Worm (Caenorhabditis elegans) whole organism, L3 larva: ENCODE data around the gene srj-14.
"Not testable (repeated sequence)": the region's sequence is repeated elsewhere in the genome, so short reads cannot be mapped to it uniquely, and the experiment has no call there.

Experiments used
- R02D3.7 ChIP-seq: fragments of 150-350 bp; optimal IDR thresholded peaks from 2 replicates; lab custom pipeline; 2014; ENCODE audit warnings: missing biosample characterization, missing genetic modification characterization
- aly-2 ChIP-seq: fragments of 150-350 bp; optimal IDR thresholded peaks from 2 replicates; lab custom pipeline; 2014; ENCODE audit warnings: missing biosample characterization, missing genetic modification characterization
- ceh-16 ChIP-seq: sonication (generic microtip); optimal IDR thresholded peaks from 2 replicates; lab custom pipeline; 2017; ENCODE audit warnings: missing biosample characterization, missing genetic modification characterization
- ceh-28 ChIP-seq: fragments of 150-350 bp; optimal IDR thresholded peaks from 2 replicates; lab custom pipeline; 2014; ENCODE audit warnings: missing biosample characterization, missing genetic modification reagents, missing genetic modification characterization
- ceh-82 ChIP-seq: fragments of 150-350 bp; optimal IDR thresholded peaks from 2 replicates; lab custom pipeline; 2014; ENCODE audit warnings: missing biosample characterization, missing genetic modification characterization
- daf-12 ChIP-seq: fragments of 150-350 bp; optimal IDR thresholded peaks from 2 replicates; lab custom pipeline; 2014; ENCODE audit warnings: missing biosample characterization, missing genetic modification reagents, missing genetic modification characterization
- egl-27 ChIP-seq: sonication (generic microtip); optimal IDR thresholded peaks from 4 replicates; lab custom pipeline; 2017; ENCODE audit warnings: missing biosample characterization, missing genetic modification reagents, missing genetic modification characterization
- egl-5 ChIP-seq: fragments of 150-350 bp; optimal IDR thresholded peaks from 2 replicates; lab custom pipeline; 2017; ENCODE audit warnings: missing biosample characterization, missing genetic modification reagents, missing genetic modification characterization, inconsistent platforms
- elt-2 ChIP-seq: sonication (generic microtip); optimal IDR thresholded peaks from 2 replicates; lab custom pipeline; 2016; ENCODE audit warnings: missing genetic modification reagents, mild to moderate bottlenecking, missing genetic modification characterization, missing compliant biosample characterization
- elt-3 ChIP-seq, 3 experiments: fragments of 150-350 bp in 1 of 3; sonication (generic microtip) in 2 of 3; optimal IDR thresholded peaks; 2 replicates in 2 of 3; 4 replicates in 1 of 3; lab custom pipeline; 2014 to 2017; ENCODE audit warnings: missing biosample characterization in 3 of 3, missing genetic modification characterization in 3 of 3
- eor-1 ChIP-seq, 2 experiments: fragments of 150-350 bp; optimal IDR thresholded peaks; 2 replicates each; lab custom pipeline; 2014 to 2018; ENCODE audit warnings: missing biosample characterization in 2 of 2, missing genetic modification characterization in 2 of 2
- fkh-10 ChIP-seq: sonication (generic microtip); optimal IDR thresholded peaks from 2 replicates; lab custom pipeline; 2017; ENCODE audit warnings: missing biosample characterization, missing genetic modification reagents, missing genetic modification characterization
- fkh-2 ChIP-seq: fragments of 150-350 bp; optimal IDR thresholded peaks from 2 replicates; lab custom pipeline; 2014; ENCODE audit warnings: missing biosample characterization, missing genetic modification reagents, missing genetic modification characterization
- fos-1 ChIP-seq: fragments of 150-350 bp; optimal IDR thresholded peaks from 2 replicates; lab custom pipeline; 2014; ENCODE audit warnings: missing biosample characterization, missing genetic modification characterization
- hmg-11 ChIP-seq: sonication (generic microtip); optimal IDR thresholded peaks from 2 replicates; lab custom pipeline; 2016; ENCODE audit warnings: missing genetic modification characterization, missing compliant biosample characterization
- lin-15B ChIP-seq: fragments of 150-350 bp; optimal IDR thresholded peaks from 2 replicates; lab custom pipeline; 2014; ENCODE audit warnings: missing biosample characterization, missing genetic modification characterization
- lin-39 ChIP-seq: fragments of 150-350 bp; optimal IDR thresholded peaks from 2 replicates; lab custom pipeline; 2018; ENCODE audit warnings: missing biosample characterization, missing genetic modification reagents, missing genetic modification characterization
- lsy-12 ChIP-seq: sonication (generic microtip); optimal IDR thresholded peaks from 2 replicates; lab custom pipeline; 2016; ENCODE audit warnings: mild to moderate bottlenecking, missing genetic modification characterization, missing compliant biosample characterization
- mdl-1 ChIP-seq: fragments of 150-350 bp; optimal IDR thresholded peaks from 2 replicates; lab custom pipeline; 2014; ENCODE audit warnings: missing biosample characterization, missing genetic modification characterization
- mml-1 ChIP-seq: fragments of 150-350 bp; sonication (generic microtip); optimal IDR thresholded peaks from 3 replicates; lab custom pipeline; 2014; ENCODE audit warnings: missing biosample characterization, missing genetic modification characterization
- nhr-11 ChIP-seq: fragments of 150-350 bp; optimal IDR thresholded peaks from 2 replicates; lab custom pipeline; 2014; ENCODE audit warnings: missing biosample characterization, missing genetic modification characterization
- nhr-12 ChIP-seq: fragments of 150-350 bp; optimal IDR thresholded peaks from 2 replicates; lab custom pipeline; 2014; ENCODE audit warnings: missing biosample characterization, missing genetic modification characterization
- nhr-237 ChIP-seq: fragments of 150-350 bp; optimal IDR thresholded peaks from 2 replicates; lab custom pipeline; 2014; ENCODE audit warnings: missing biosample characterization, missing genetic modification characterization
- nhr-28 ChIP-seq: fragments of 150-350 bp; optimal IDR thresholded peaks from 2 replicates; lab custom pipeline; 2014; ENCODE audit warnings: missing biosample characterization, missing genetic modification characterization
- nhr-43 ChIP-seq: sonication (generic microtip); optimal IDR thresholded peaks from 2 replicates; lab custom pipeline; 2016; ENCODE audit warnings: mild to moderate bottlenecking, missing genetic modification characterization, missing compliant biosample characterization; ENCODE audit not compliant: poor library complexity, severe bottlenecking
- nhr-67 ChIP-seq: fragments of 150-350 bp; optimal IDR thresholded peaks from 2 replicates; lab custom pipeline; 2014; ENCODE audit warnings: missing biosample characterization, missing genetic modification characterization
- nhr-77 ChIP-seq: fragments of 150-350 bp; optimal IDR thresholded peaks from 2 replicates; lab custom pipeline; 2014; ENCODE audit warnings: missing biosample characterization, missing genetic modification characterization
- pha-4 ChIP-seq: fragments of 150-350 bp; optimal IDR thresholded peaks from 2 replicates; lab custom pipeline; 2014; ENCODE audit warnings: missing biosample characterization, missing genetic modification reagents, missing genetic modification characterization
- pqm-1 ChIP-seq: fragments of 150-350 bp; optimal IDR thresholded peaks from 2 replicates; lab custom pipeline; 2017; ENCODE audit warnings: missing biosample characterization, missing genetic modification characterization, inconsistent platforms
- sea-2 ChIP-seq: fragments of 150-350 bp; sonication (generic microtip); optimal IDR thresholded peaks from 4 replicates; lab custom pipeline; 2014; ENCODE audit warnings: missing biosample characterization, missing genetic modification reagents, missing genetic modification characterization
- snpc-4 ChIP-seq: fragments of 150-350 bp; optimal IDR thresholded peaks from 2 replicates; lab custom pipeline; 2014; ENCODE audit warnings: missing biosample characterization, missing genetic modification characterization
- tbx-2 ChIP-seq: sonication (generic microtip); optimal IDR thresholded peaks from 2 replicates; lab custom pipeline; 2016; ENCODE audit warnings: mild to moderate bottlenecking, missing genetic modification characterization, missing compliant biosample characterization
- unc-62 ChIP-seq: fragments of 150-350 bp; sonication (generic microtip); optimal IDR thresholded peaks from 4 replicates; lab custom pipeline; 2014; ENCODE audit warnings: missing biosample characterization, missing genetic modification reagents, missing genetic modification characterization
- zag-1 ChIP-seq: fragments of 150-350 bp; optimal IDR thresholded peaks from 2 replicates; lab custom pipeline; 2014; ENCODE audit warnings: missing biosample characterization, missing genetic modification characterization
- ztf-11 ChIP-seq: fragments of 150-350 bp; optimal IDR thresholded peaks from 2 replicates; lab custom pipeline; 2014; ENCODE audit warnings: missing biosample characterization, missing genetic modification characterization

The srj-14 gene

DNA sequence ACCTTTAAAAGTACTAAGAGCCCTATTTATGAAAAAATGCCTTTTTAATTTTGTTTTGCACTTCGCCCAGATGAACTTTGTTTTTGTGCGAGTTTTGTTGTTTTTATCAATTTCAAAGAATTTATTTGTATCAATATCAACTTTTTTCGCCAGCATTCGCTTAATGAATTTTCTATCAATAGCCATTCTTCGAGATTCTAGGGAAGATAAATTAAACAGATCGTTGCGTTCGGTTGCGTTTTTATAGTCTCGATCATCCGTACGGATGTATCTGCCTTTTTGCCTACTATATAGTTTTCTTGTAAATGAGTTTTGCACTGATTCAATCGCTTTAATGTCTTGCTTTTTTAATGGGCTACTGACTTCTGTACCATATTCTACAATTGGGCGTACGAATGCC, 24.0 kb upstream of the srj-14 start, which contains the start of gene nhr-147:
Gene nhr-147 (plus strand): TSS at position 301 of the 400 bp plus-strand sequence.
- not testable (repeated sequence) for TF ChIP-seq nhr-28, ceh-82, mml-1 (tag; lab: Kevin White, UChicago)
- TF ChIP-seq, all 47 proteins: peak for 0; not testable (repeated sequence) for 47

DNA sequence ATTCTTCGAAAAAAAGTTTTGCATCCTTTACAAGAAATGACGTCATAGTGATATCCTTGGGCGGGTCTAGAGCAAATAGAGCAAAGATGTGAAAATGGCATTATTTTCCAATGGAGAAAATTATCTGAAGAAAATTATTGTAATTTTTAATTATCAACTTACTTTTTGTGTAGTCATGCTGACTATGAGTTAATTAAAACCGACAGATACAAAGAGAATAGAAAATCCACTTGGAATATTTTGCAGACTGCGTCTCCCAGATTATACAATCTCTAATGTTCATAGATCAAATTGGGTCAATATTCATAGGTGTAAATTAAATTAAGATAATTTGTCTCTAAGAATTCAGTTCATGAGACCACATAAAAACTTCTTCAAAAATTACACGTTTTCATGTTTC, 20.0 kb upstream of the srj-14 start, which contains the start of gene nhr-149:
Gene nhr-149 (minus strand): TSS at position 101 of the 400 bp plus-strand sequence.
- no peak for TF ChIP-seq R02D3.7
- TF ChIP-seq nhr-11 (tag; lab: Kevin White, UChicago) = no peak
- no peak for TF ChIP-seq pqm-1 (tag; lab: Kevin White, UChicago)
- TF ChIP-seq lin-39 (tag; lab: Kevin White, UChicago) = no peak
- no peak for TF ChIP-seq unc-62 (GFP tag; lab: Kevin White, UChicago)
- no peak for TF ChIP-seq tbx-2 (tag; lab: Kevin White, UChicago)
- TF ChIP-seq lsy-12 = no peak
- TF ChIP-seq lin-15B (tag; lab: Kevin White, UChicago) = no peak
- TF ChIP-seq egl-27 (tag; lab: Kevin White, UChicago) = no peak
- TF ChIP-seq nhr-12 (tag; lab: Kevin White, UChicago) = no peak
- TF ChIP-seq fos-1 (tag; lab: Kevin White, UChicago) = no peak
- TF ChIP-seq nhr-43 = no peak
- TF ChIP-seq daf-12 (tag; lab: Kevin White, UChicago) = no peak
- no peak for TF ChIP-seq nhr-237 (tag; lab: Kevin White, UChicago)
- TF ChIP-seq zag-1 (tag; lab: Kevin White, UChicago) = no peak
- TF ChIP-seq fkh-2 (tag; lab: Kevin White, UChicago) = no peak
- TF ChIP-seq ceh-82 (tag; lab: Kevin White, UChicago) = no peak
- TF ChIP-seq fkh-10 (GFP tag; lab: Kevin White, UChicago) = no peak
- TF ChIP-seq, all 47 proteins: peak for 0

ce11 chrV:7352186-7353053, 17.1 kb upstream of the srj-14 start, which contains the start of the genes srh-231 and srh-275:
srh-231 (minus strand) TSS chrV:7352236.
srh-275 (plus strand) TSS chrV:7353003.
- TF ChIP-seq elt-3 (tag; optimal IDR thresholded peaks at IDR 0.05; lab: Kevin White, UChicago) (no peak), nhr-77 (tag; lab: Kevin White, UChicago) (no peak), ceh-16 (tag; lab: Kevin White, UChicago) (no peak), snpc-4 (no peak), egl-27 (tag; lab: Kevin White, UChicago) (no peak), fkh-10 (GFP tag; lab: Kevin White, UChicago) (no peak), lin-39 (tag; lab: Kevin White, UChicago) (no peak), ceh-28 (no peak), elt-2 (tag; lab: Kevin White, UChicago) (no peak), egl-5 (tag; lab: Kevin White, UChicago) (no peak), nhr-28 (tag; lab: Kevin White, UChicago) (no peak), pha-4 (no peak), nhr-67 (no peak), mdl-1 (tag; lab: Kevin White, UChicago) (no peak), aly-2 (tag; lab: Kevin White, UChicago) (no peak)

DNA sequence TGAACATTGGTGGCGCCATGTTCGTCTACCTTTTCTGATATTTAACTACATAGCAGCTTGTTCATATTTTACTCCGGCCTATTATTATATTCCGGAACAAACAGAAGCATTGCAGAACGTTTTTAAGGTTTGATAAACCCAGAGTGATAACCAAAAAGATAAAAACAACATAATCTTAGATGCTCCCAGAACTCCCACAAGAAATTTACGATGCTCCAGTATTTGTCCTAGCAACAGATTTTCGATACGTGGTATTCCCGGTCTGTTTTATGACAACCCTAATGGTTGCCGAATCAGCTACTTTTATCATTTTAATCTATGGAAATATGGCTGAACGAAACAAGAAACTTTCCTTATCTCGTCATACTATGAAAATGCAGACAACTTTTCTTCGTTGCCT, 15.9 kb upstream of the srj-14 start:
- TF ChIP-seq zag-1 (tag; lab: Kevin White, UChicago) (no peak), ztf-11 (no peak), egl-5 (tag; lab: Kevin White, UChicago) (no peak), eor-1 (tag; optimal IDR thresholded peaks at IDR 0.05; lab: Kevin White, UChicago) (no peak), mml-1 (tag; lab: Kevin White, UChicago) (no peak), lin-15B (tag; lab: Kevin White, UChicago) (no peak), nhr-12 (tag; lab: Kevin White, UChicago) (no peak), nhr-237 (tag; lab: Kevin White, UChicago) (no peak), nhr-43 (no peak), nhr-28 (tag; lab: Kevin White, UChicago) (no peak), hmg-11 (tag; lab: Kevin White, UChicago) (no peak), fkh-10 (GFP tag; lab: Kevin White, UChicago) (no peak), sea-2 (no peak), lsy-12 (no peak), ceh-28 (no peak), pha-4 (no peak), fos-1 (tag; lab: Kevin White, UChicago) (no peak), lin-39 (tag; lab: Kevin White, UChicago) (no peak), ceh-16 (tag; lab: Kevin White, UChicago) (no peak), R02D3.7 (no peak)
- TF ChIP-seq, all 47 proteins: peak for 0
